Fruit fly (Drosophila melanogaster) ovary, adult (tissue): ENCODE measurements around the gene CG11843.

Experiments
- CG17801 ChIP-seq: fragments of 200-800 bp; optimal IDR thresholded peaks from 2 replicates; lab custom pipeline; 2019; ENCODE audit warnings: missing biosample characterization, mild to moderate bottlenecking, missing genetic modification characterization, moderate library complexity; ENCODE audit not compliant: partially characterized antibody

Gene CG11843

DNA sequence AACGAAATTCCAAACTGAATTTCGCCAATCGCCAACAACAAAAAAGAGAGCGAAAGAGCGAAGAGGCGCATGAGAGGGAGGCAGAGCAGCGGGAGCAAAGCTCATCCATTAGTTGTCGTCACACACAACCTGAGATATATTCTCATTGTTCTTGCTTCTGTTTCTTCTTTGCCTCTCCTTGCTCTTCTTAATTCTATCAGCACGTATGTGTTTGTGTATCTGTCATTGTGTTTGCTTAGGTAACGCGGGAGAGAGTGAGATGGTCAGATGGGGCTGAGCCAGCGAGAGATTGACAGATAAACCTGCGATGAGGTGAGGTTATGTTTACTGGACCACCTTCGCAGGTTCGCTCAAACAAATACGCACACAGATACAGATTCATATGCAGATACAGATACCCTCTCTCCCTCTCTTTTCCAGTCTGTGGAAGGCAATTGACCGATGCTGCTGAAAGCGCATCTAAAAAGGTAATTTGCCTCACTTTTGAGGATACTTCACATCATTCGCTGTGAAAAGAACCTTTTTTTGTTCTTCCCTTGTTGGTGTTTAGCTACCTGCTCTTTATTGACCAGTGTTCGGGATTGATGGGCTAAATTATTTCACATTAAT, 20.0 kb downstream of the CG11843 start:
- peak; percentile 9 for TF ChIP-seq CG17801 (GFP tag; lab: Kevin White, UChicago)

DNA sequence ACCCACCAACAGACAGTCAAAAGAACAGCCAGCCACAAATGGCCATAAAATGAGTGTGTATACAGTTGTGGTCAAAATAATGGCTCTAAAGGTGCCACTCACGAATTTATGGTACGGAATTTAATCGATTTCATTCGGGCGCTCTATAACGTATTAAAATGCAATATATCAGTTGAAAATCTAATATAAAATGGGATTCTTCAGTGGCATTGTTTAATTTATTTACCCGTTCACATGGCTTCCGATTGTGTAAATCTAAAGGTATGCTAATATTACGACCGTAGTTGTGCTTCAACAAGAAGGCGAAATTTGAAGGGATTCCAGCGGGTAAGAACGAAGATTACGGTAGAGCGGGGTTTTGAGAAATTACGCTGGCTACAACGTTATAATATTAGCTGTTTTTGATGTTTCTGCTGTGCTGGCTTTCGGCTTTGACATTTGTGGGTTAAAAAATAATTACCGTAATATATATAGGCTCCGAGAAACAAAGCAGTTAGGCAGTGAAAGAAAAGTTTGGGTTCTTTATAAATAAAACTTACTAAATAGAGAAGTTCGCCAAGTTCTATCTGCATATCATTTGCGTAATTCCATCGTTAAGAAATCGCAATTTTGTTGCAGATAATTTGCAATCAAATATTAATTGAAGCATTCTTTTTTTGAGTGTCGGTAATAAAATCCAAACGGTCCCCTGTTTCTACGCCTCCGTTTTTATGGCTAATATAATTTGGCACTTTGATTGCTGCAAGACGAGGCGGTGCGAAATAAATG, 21.7 kb downstream of the CG11843 start:
- no peak for TF ChIP-seq CG17801 (GFP tag; lab: Kevin White, UChicago)

DNA sequence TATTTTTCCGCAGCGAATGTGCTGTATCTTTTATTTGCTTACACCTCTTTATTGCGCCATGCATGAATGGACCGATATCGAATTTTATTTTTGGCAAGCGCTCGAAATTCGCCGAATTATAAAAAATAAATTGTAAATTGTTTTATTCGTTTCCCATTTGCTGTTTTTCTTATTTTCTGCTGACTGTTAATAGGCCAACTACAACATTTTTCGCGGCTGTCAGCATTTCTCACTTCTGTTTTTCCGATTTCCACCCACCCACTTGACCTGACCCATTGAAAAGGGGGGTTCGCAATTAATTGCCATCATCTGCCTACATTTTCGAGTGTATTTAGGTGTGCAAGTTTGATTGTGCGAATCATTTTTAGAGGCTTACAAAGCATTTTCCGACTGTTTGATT, 22.5 kb downstream of the CG11843 start:
- peak; percentile 7 for TF ChIP-seq CG17801 (GFP tag; lab: Kevin White, UChicago)

DNA sequence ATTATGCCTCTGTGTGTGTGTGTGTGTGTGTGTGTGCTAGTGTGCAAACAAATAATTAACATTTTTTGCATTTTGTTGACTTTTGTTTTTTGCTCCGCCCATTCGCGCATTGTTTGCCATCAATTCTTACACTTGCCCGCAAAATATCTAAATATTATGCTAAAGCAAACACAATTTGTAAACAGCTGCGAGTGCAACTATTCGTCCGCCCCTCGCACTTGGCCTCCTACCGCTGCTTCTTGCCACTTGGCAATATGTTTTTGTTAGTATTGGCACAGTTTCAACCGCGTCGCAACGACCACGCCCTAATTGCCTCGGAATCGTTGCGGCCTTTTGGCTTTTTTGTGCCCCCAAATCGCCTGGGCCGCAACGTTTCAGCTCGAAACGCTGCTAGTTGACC, 23.4 kb downstream of the CG11843 start:
- no peak for TF ChIP-seq CG17801 (GFP tag; lab: Kevin White, UChicago)

DNA sequence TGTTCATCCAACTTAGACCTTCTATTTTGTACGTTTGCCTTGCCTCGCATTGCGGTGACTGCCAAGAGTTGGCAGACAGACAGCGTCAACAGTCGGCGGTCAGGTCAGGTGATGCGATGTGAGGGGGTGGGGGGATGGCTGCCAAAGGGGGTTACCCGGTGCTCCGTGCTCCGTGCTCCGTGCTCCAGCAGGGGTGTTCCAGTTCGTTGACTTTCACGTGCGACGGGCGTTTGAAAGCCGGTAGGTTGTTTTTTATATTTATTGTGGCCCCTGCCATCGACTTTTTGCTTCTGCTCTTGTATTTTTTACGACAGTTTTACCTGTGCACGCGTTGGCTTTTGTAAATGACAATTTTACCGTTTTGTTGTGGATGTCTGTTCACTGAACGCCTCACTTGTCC, 27.9 kb downstream of the CG11843 start:
- TF ChIP-seq CG17801 (GFP tag; lab: Kevin White, UChicago): no peak

DNA sequence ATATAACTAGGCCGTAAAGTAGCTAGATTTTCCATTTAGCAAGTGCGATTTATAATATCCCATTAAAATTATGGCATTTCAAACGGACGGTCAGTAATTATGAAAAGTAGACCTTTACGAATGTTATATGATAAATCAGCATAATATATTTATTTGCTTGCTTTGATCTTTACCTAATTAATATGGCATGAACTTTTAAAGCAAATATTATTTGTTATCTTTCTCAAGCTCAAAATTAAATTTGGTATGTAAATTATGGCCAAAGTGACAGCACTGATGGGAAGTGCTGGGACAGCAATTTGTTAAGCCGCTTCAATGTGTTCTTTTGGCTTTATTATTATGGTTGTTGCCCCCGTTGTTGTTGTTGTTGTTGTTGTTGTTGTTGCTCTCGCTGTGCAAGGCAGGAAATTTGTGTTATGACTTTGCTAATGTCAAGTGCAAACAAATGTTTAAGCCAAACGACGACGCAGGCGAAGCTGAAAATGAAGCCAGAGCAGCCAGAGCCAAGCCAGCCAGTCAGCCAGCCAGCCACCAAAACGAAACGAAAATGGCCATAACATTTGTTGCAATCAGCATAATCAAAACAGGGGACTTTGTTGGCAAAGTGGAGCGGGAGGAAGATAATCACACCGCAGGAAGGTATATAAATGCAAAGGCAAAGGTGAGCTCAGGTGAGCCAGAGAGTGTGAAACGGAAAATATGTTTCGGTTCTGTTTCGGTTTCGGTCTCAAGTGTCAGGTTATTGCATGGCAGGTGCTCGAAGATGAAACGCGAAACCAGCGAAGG, 28.6 kb downstream of the CG11843 start:
- TF ChIP-seq CG17801 (GFP tag; lab: Kevin White, UChicago): no peak

DNA sequence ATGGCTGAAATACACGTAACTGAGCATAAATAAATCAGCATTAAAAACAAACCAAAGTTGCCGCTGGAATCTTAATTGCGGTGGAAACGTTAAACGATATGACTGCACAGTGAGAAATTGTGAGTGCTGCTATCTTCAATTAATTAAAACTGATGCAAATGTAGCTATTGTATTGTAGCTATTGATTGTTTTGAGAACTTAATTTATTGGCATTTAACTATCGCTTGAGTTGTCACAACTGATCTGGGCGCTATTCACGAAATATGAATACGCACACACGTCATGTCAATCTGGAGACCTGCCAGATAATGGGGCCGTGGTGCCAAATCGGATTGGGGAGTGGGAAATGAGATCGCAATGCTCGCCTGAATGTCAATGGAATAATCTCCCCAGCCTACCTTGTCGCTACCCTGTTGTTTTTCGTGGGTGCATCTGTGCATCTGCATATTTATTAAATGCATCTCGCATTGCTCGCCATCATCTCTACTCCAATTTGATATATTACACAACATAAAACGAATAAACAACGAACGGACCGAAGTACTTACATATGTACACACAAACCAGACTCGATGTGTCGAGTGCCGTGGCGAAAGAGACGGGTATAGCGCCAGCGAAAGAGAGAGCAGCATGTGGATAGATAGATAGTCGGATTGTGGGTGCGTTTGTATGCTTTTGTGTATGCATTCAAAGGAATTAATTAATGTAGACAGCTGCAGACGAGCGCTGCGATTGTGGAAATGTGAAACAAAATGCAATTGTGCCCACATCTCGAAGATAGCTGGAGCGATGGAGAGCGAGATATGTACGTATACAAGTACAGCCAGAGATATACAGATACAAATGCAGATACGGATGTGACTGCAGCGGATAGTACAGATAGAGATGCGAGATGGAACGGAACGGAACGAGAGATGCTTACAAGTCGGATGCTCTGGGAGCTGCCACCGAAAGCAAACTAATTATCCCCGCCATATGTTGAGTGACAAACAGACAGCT, 29.6 kb downstream of the CG11843 start:
- TF ChIP-seq CG17801 (GFP tag; lab: Kevin White, UChicago): no peak

DNA sequence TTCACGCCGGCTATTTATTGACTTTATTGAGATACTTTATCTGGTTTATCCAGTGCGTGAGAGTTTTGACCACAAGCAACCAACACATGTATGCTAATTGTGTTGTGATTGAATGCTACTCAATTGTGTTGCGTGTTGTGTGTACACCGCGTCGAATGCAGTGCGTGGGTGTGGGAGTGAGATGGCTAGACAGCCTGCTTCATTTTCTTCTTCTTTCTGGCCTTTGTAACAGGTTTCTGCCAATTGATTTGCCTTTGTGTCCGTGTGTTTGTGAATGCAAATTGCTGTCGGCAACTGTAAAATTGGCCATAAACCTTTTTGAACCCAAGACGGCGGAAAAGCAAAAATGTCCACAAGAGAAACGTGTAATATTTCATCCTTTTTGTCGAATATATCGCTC, 32.7 kb downstream of the CG11843 start:
- no peak for TF ChIP-seq CG17801 (GFP tag; lab: Kevin White, UChicago)

DNA sequence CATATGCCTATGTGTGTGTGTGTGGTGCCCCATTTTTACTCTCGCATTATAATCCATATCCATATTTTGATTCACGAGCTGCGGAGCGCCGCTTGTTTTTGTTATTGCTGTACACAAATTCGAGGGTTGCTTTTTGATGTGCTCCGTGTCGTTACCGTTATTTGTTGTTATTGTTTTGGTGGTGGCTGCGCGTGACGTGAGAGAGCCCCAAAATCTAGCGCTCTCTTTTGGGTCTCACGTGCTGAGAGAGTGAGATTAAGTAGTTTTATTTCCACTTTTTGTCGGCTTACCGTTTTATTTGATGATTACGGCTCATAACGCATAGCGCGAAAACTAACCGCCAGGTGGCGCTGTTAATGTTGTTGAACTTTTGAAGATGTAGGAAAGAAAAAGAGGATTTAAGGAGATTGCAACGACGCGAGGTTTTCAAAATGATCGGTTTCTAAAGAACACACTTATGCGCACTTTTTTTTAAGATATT, 33.2 kb downstream of the CG11843 start:
- TF ChIP-seq CG17801 (GFP tag; lab: Kevin White, UChicago): no peak

DNA sequence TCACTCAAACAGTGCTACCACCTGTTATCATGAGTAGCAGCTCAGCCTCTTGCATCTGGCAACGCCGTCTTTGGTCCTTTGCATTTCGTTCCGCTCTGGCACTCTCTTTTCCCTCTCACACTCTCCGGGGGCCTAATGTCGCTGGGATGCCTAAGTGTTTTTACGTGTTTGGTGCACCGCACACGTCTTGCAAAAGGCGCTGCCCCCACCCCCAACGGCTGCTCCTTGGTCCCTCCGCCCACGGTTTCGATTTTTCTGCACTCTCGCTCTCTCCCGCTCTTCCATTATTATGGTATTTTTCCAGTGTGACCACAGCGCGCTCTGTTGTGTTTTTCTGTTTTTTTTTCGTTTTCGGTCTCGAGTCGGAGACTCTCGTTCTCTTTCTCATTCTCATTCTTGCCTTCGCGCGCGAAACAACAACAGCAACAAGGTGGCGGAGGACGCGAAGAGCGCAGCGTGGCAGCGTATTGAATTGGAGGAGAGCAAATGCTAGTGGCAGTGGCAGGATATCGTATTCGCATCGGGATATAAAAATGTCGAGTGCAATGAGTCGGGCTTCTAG, 33.9 kb downstream of the CG11843 start:
- TF ChIP-seq CG17801 (GFP tag; lab: Kevin White, UChicago): no peak

DNA sequence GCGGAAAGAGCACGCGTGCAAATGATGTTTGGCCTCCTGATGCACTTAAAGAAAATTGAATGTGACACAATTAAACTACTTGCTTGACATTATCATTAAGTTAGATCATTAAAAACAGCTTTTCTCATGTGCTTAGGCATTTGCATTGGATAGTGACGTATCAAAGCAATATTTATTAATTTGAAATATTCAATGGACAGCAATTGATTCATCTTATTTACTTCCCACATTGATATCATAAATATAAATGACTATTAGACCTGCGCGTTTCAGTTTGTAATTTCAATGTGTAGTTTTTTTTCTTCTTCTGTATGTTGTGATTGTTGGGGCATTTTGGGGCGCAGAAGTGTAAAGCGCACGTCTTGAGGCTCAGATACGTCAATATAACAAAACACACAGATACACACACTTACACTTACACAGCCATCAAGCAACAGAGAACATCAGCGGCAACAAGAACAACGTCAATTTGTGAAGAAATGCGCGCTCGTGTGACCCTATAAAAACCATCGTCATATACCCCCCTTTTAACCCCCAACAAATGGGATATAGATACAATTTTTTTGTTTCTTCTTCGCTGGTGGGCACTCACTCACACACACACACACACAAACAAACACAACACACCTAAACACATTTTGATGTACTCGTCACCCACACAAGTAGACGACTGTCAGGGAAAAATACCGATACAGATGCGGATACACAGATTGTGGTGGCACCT, 35.0 kb downstream of the CG11843 start:
- no peak for TF ChIP-seq CG17801 (GFP tag; lab: Kevin White, UChicago)

DNA sequence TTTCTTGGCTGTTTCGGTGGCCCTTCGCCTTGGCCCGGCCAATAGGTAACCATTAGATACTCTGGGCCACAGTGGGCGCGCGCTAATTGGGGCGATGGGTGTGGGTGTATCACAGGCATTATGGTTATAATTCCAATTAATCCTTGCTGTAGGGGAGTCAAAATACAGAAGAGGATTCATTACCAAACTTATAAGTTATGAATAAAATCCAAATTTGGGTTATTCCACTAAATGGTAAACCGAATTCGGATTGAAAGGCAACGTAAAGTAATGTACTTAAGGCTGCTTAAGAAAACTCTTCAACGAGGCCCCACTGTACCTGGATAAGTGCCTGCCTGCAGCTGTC, 35.5 kb downstream of the CG11843 start:
- TF ChIP-seq CG17801 (GFP tag; lab: Kevin White, UChicago): no peak

DNA sequence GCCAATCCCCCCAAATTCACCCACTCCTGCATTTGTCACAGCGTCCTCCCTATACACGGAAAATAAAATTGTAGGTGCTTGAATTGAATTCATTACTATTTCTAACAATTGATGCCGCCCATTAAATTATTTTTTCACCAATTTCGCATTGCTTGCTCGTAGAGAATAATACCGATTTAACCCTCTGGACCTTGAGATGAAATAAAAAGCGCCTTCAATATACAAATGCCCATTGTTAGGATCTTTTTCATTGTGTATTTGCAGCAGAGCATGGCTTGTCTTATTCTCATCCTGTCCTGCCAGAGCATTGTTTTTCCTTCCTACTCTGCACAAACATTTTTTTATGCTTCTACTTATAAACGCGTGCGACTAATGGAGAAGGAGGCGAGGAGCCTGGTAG, 37.5 kb downstream of the CG11843 start:
- TF ChIP-seq CG17801 (GFP tag; lab: Kevin White, UChicago): no peak
